Worm (Caenorhabditis elegans): ENCODE measurements around the gene T02H6.5.

The T02H6.5 gene

DNA sequence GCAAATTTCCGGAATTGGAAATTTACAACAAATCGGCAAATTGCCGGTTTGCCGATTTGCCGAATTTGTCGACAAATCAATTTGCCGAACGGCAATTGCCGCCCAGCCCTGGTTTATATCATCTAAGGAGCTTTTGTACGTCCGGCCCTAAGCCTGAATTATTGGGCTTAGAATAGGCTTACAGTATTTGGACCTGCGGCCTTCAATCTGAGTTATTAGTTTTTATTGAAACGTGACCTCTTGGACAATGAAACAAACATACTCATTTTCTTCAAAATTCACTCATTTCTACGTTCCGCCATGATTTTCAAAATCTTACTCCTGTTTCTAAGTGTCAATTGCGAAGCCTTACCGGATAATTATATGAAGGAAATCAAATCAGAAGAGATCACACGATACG lies 9.6 kb upstream of the T02H6.5 start, which contains the start of gene Y39F10C.1:
Gene Y39F10C.1, plus strand, starts transcription at position 301 of the 400 bp plus-strand sequence.
- TF ChIP-seq ztf-23 (GFP tag; IDR thresholded peaks at IDR 0.05) = no peak
- TF ChIP-seq med-1 (GFP tag; optimal IDR thresholded peaks at IDR 0.05; ENCODE audit: insufficient read depth) = no peak
- TF ChIP-seq cog-1 (tag; optimal IDR thresholded peaks at IDR 0.05) = no peak
- TF ChIP-seq flt-1 (GFP tag; IDR thresholded peaks at IDR 0.05) = no peak
- TF ChIP-seq ref-1 (GFP tag; conservative IDR thresholded peaks at IDR 0.05) = no peak
- no peak for TF ChIP-seq T22C8.4 (GFP tag; IDR thresholded peaks at IDR 0.05)
- TF ChIP-seq tab-1 (GFP tag; IDR thresholded peaks at IDR 0.05) = no peak
- TF ChIP-seq klf-2 (GFP tag; conservative IDR thresholded peaks at IDR 0.05) = no peak
- TF ChIP-seq ztf-29 (GFP tag; IDR thresholded peaks at IDR 0.05) = no peak

DNA sequence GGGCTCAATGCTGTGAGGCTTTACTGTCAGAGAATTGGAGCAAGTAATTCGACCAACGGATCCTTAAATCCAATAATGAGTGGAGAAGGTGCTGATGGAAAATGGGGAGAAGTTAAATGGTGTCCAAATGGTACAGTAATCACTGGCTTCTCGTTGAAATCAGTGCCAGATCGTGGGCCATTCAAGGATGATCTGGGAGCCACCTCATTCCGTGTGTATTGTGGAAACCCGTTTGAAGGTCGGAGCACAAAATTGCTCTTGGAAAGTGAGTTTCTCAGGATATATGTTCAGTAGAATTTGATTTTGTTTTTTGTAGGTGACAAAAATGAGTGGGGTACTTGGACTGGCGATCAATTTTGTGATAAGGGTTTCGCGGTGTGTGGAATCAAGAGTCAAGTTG lies 9.1 kb upstream of the T02H6.5 start:
- TF ChIP-seq flt-1 (GFP tag; IDR thresholded peaks at IDR 0.05) (no peak), klf-2 (GFP tag; conservative IDR thresholded peaks at IDR 0.05) (no peak), ztf-23 (GFP tag; IDR thresholded peaks at IDR 0.05) (no peak), tab-1 (GFP tag; IDR thresholded peaks at IDR 0.05) (no peak), cog-1 (tag; optimal IDR thresholded peaks at IDR 0.05) (no peak)

DNA sequence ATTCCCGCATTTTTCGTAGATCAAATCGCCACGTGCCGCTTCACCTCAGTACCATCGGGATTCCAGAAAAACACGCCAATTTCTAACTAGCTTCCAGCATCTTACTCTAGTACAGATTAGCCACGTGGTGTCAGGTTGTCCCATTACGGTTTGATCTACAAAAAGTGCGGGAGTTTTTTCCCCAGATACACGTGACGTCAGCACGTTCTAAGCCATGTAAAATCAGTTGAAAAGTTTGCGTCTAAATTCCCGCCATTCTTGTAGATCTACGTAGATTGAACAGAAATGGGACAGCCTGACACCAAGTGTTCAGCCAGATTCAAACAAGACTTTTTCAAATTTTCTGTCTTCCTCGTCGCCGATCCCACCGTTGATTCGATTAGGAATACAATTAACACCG lies 6.3 kb upstream of the T02H6.5 start, which contains the start of gene T02H6.9:
Gene T02H6.9, plus strand, starts transcription at position 301 of the 400 bp plus-strand sequence.
- TF ChIP-seq cog-1 (tag; optimal IDR thresholded peaks at IDR 0.05) = no peak
- no peak for TF ChIP-seq med-1 (GFP tag; optimal IDR thresholded peaks at IDR 0.05; ENCODE audit: insufficient read depth)
- TF ChIP-seq ref-1 (GFP tag; conservative IDR thresholded peaks at IDR 0.05) = no peak

DNA sequence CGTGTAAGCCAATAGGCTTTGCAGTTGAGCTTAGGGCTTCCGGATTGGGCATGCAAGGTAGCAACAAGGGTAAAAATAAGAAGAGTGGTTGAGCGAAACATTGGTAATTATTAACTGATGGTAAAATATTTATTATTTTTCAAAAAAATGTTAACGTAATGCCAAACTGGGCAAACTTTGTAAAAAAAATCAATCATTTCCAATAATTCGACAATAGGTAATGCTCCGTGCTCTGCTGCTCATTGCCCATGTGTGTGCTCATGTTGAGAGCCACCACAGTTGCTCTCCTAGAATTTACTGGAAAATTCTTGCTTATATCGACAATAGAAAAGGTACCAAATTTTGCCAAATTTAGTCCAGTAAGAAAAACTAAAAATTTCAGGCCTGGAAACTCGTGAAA lies 4.3 kb upstream of the T02H6.5 start, which contains the start of the genes T02H6.10 and T02H6.8:
Gene T02H6.10, minus strand, starts transcription at position 101 of the 400 bp plus-strand sequence.
Gene T02H6.8, plus strand, starts transcription at position 221 of the 400 bp plus-strand sequence.
- TF ChIP-seq klf-2 (GFP tag; conservative IDR thresholded peaks at IDR 0.05) (no peak), ref-1 (GFP tag; conservative IDR thresholded peaks at IDR 0.05) (no peak), med-1 (GFP tag; optimal IDR thresholded peaks at IDR 0.05; ENCODE audit: insufficient read depth) (no peak), T22C8.4 (GFP tag; IDR thresholded peaks at IDR 0.05) (no peak), flt-1 (GFP tag; IDR thresholded peaks at IDR 0.05) (no peak)

DNA sequence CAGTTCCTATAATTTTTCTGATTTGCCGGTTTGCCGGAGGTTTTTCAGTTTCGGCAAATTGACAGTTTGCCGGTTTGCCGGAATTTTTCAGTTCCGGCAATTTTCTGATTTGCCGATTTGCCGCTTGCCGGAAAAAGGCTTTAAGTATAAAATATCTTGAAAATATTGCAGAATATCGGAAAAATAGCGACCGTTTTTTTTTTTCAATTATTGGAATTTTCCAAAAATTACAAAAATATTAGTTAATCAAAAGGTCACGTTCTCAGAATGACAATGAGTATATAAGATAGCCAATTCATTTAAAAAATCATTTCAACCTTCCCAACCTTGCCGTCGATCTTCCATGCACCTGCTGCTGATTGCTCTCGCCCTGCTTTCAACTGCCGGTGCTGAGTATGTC lies 2.6 kb upstream of the T02H6.5 start, which contains the start of gene T02H6.7:
Gene T02H6.7, plus strand, starts transcription at position 301 of the 400 bp plus-strand sequence.
- TF ChIP-seq klf-2 (GFP tag; conservative IDR thresholded peaks at IDR 0.05) (no peak), flt-1 (GFP tag; IDR thresholded peaks at IDR 0.05) (no peak), tab-1 (GFP tag; IDR thresholded peaks at IDR 0.05) (no peak), ztf-23 (GFP tag; IDR thresholded peaks at IDR 0.05) (no peak), ref-1 (GFP tag; conservative IDR thresholded peaks at IDR 0.05) (no peak), med-1 (GFP tag; optimal IDR thresholded peaks at IDR 0.05; ENCODE audit: insufficient read depth) (no peak), cog-1 (tag; optimal IDR thresholded peaks at IDR 0.05) (no peak), ztf-29 (GFP tag; IDR thresholded peaks at IDR 0.05) (no peak), T22C8.4 (GFP tag; IDR thresholded peaks at IDR 0.05) (no peak)

DNA sequence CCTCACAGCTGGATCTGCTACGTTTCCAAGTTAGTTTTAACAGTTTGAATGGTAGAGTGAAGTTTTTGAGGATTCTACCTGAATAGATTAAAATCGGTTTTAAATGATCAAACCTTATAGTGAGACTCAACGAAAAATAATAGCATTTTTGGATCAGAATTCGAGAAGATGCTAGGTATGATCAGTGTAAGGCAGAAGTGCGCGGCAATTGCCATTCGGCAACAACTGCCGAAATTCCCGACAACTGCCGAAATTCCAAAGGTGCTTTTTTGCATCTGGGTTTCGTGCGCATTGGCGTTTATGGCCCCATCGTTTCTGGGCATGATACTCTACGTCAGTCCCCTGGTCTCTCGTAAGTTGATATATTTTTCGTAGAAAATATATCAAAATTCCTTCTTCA lies 1.4 kb upstream of the T02H6.5 start, which contains the start of gene T02H6.6:
Gene T02H6.6, plus strand, starts transcription at position 301 of the 400 bp plus-strand sequence.
- TF ChIP-seq klf-2 (GFP tag; conservative IDR thresholded peaks at IDR 0.05) = no peak
- TF ChIP-seq ztf-29 (GFP tag; IDR thresholded peaks at IDR 0.05) = no peak
- no peak for TF ChIP-seq med-1 (GFP tag; optimal IDR thresholded peaks at IDR 0.05; ENCODE audit: insufficient read depth)
- TF ChIP-seq flt-1 (GFP tag; IDR thresholded peaks at IDR 0.05) = no peak
- TF ChIP-seq ztf-23 (GFP tag; IDR thresholded peaks at IDR 0.05) = no peak
- no peak for TF ChIP-seq T22C8.4 (GFP tag; IDR thresholded peaks at IDR 0.05)
- TF ChIP-seq tab-1 (GFP tag; IDR thresholded peaks at IDR 0.05) = no peak
- no peak for TF ChIP-seq ref-1 (GFP tag; conservative IDR thresholded peaks at IDR 0.05)
- no peak for TF ChIP-seq cog-1 (tag; optimal IDR thresholded peaks at IDR 0.05)

DNA sequence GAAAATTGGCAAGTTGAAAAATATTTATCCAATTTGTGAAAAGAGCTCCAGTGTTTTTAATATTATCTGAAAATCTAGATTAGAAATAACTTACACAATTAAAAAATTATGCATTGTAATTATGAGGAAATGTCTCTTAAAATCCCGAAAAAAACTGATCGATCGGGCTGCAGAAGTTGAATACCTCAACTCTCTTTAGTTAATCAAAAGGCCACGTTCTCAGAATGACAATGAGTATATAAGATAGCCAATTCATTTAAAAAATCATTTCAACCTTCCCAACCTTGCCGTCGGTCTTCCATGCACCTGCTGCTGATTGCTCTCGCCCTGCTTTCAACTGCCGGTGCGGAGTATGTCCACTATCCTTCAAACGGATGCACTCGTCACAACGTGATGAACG lies 4.8 kb downstream of the T02H6.5 start, which contains the start of gene T02H6.4:
Gene T02H6.4, plus strand, starts transcription at position 301 of the 400 bp plus-strand sequence.
- TF ChIP-seq ztf-29 (GFP tag; IDR thresholded peaks at IDR 0.05) (no peak), tab-1 (GFP tag; IDR thresholded peaks at IDR 0.05) (no peak), ref-1 (GFP tag; conservative IDR thresholded peaks at IDR 0.05) (no peak), ztf-23 (GFP tag; IDR thresholded peaks at IDR 0.05) (no peak)

DNA sequence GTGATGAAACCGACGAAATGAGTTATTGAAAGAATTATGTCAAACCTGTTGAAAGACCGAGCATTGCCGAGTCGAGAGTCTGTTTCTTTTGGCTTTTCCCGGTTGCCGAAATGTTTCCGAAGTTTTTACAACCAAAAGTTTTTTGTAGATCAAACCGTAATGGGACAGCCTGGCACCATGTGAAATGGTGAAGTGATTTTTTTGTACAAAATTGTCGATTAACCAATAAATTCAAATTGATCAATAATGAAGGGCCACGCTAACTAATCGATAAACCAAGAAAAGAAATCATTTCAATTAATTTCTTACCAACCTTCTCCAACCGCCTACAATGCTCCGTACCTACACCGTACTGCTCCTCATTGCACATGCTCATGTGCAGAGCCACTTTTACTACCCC lies 6.6 kb downstream of the T02H6.5 start, which contains the start of gene T02H6.3:
Gene T02H6.3, plus strand, starts transcription at position 301 of the 400 bp plus-strand sequence.
- TF ChIP-seq med-1 (GFP tag; optimal IDR thresholded peaks at IDR 0.05; ENCODE audit: insufficient read depth) = no peak
- no peak for TF ChIP-seq klf-2 (GFP tag; conservative IDR thresholded peaks at IDR 0.05)
- no peak for TF ChIP-seq ztf-29 (GFP tag; IDR thresholded peaks at IDR 0.05)
- no peak for TF ChIP-seq ref-1 (GFP tag; conservative IDR thresholded peaks at IDR 0.05)
- no peak for TF ChIP-seq flt-1 (GFP tag; IDR thresholded peaks at IDR 0.05)
- TF ChIP-seq tab-1 (GFP tag; IDR thresholded peaks at IDR 0.05) = no peak
- TF ChIP-seq T22C8.4 (GFP tag; IDR thresholded peaks at IDR 0.05) = no peak
- TF ChIP-seq ztf-23 (GFP tag; IDR thresholded peaks at IDR 0.05) = no peak
- no peak for TF ChIP-seq cog-1 (tag; optimal IDR thresholded peaks at IDR 0.05)

DNA sequence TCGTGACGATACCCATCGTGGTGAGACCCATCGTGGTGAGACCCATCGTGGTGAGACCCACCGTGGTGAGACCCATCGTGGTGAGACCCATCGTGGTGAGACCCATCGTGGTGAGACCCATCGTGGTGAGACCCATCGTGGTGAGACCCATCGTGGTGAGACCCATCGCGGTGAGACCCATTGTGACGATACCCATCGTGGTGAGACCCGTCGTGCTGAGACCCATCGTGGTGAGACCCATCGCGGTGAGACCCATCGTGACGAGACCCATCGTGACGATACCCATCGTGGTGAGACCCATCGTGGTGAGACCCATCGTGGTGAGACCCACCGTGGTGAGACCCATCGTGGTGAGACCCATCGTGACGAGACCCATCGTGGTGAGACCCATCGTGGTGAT lies 10.2 kb downstream of the T02H6.5 start:
- TF ChIP-seq tab-1 (GFP tag; IDR thresholded peaks at IDR 0.05) (peak; percentile 80), ztf-23 (GFP tag; IDR thresholded peaks at IDR 0.05) (peak; percentile 41; the same call in 1 of the 2 replicates), ref-1 (GFP tag; conservative IDR thresholded peaks at IDR 0.05) (0 out of 2 replicates have a peak, but pooled peaks have one; percentile 28), T22C8.4 (GFP tag; IDR thresholded peaks at IDR 0.05) (peak; percentile 34; the same call in 1 of the 2 replicates)

DNA sequence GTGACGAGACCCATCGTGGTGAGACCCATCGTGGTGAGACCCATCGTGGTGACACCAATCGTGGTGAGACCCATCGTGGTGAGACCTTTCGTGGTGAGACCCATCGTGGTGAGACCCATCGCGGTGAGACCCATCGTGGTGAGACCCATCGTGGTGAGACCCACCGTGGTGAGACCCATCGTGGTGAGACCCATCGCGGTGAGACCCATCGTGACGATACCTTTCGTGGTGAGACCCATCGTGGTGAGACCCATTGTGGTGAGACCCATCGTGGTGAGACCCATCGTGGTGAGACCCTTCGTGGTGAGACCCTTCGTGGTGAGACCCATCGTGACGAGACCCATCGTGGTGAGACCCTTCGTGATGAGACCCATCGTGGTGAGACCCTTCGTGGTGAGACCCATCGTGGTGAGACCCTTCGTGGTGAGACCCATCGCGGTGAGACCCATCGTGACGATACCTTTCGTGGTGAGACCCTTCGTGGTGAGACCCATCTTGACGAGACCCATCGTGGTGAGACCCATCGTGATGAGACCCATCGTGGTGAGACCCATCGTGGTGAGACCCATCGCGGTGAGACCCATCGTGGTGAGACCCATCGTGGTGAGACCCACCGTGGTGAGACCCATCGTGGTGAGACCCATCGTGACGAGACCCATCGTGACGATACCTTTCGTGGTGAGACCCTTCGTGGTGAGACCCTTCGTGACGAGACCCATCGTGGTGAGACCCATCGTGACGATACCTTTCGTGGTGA lies 12.0 kb downstream of the T02H6.5 start:
- peak; percentile 59 for TF ChIP-seq ref-1 (GFP tag; conservative IDR thresholded peaks at IDR 0.05)
- peak; percentile 81 for TF ChIP-seq tab-1 (GFP tag; IDR thresholded peaks at IDR 0.05)
- peak; percentile 66 for TF ChIP-seq klf-2 (GFP tag; conservative IDR thresholded peaks at IDR 0.05)
- peak; percentile 75 for TF ChIP-seq T22C8.4 (GFP tag; IDR thresholded peaks at IDR 0.05)
- TF ChIP-seq ztf-29 (GFP tag; IDR thresholded peaks at IDR 0.05) = peak; percentile 23; the same call in 1 of the 2 replicates
- TF ChIP-seq flt-1 (GFP tag; IDR thresholded peaks at IDR 0.05) = peak; percentile 69
